Fruit fly (Drosophila melanogaster) whole organism, pupa: Measurements from ENCODE around the gene CG9636.

Source experiments
- CG10348 ChIP-seq: fragments of 200-800 bp; sonication (Bioruptor generic); IDR thresholded peaks from 2 replicates; pipeline ENCODE4 v1.3.6; 2022; ENCODE audit warnings: missing biosample characterization, missing genetic modification characterization
- CG13204 ChIP-seq: fragments of 200-800 bp; sonication (Bioruptor generic); optimal IDR thresholded peaks from 2 replicates; lab custom pipeline; 2018; ENCODE audit warnings: missing biosample characterization, mild to moderate bottlenecking, missing genetic modification characterization, moderate library complexity
- CG32121 ChIP-seq: fragments of 200-800 bp; sonication (Bioruptor generic); IDR thresholded peaks from 2 replicates; pipeline ENCODE4 v1.3.6; 2022; ENCODE audit warnings: missing biosample characterization, missing genetic modification characterization
- CG34367 ChIP-seq: fragments of 200-800 bp; sonication (Bioruptor generic); optimal IDR thresholded peaks from 2 replicates; lab custom pipeline; 2018; ENCODE audit warnings: missing biosample characterization, mild to moderate bottlenecking, missing genetic modification characterization
- CG8159 ChIP-seq: fragments of 200-800 bp; sonication (Bioruptor generic); optimal IDR thresholded peaks from 3 replicates; lab custom pipeline; 2018; ENCODE audit warnings: missing biosample characterization, mild to moderate bottlenecking, missing genetic modification characterization, moderate library complexity
- CG8301 ChIP-seq: fragments of 200-800 bp; sonication (Bioruptor generic); optimal IDR thresholded peaks from 2 replicates; lab custom pipeline; 2018; ENCODE audit warnings: missing biosample characterization, mild to moderate bottlenecking, missing genetic modification characterization
- Pif1A ChIP-seq: fragments of 200-800 bp; sonication (Bioruptor generic); optimal IDR thresholded peaks from 3 replicates; lab custom pipeline; 2016; ENCODE audit warnings: missing biosample characterization, missing genetic modification characterization
- Pif1B ChIP-seq: fragments of 200-800 bp; sonication (Bioruptor generic); optimal IDR thresholded peaks from 3 replicates; lab custom pipeline; 2016; ENCODE audit warnings: missing biosample characterization, missing genetic modification characterization
- fd96Ca ChIP-seq: fragments of 200-800 bp; sonication (Bioruptor generic); IDR thresholded peaks from 3 replicates; pipeline ENCODE4 v1.3.6; 2022; ENCODE audit warnings: missing biosample characterization, missing genetic modification characterization
- gl ChIP-seq: fragments of 200-800 bp; sonication (Bioruptor generic); optimal IDR thresholded peaks from 2 replicates; lab custom pipeline; 2018; ENCODE audit warnings: missing biosample characterization, mild to moderate bottlenecking, missing genetic modification characterization

- TF ChIP-seq CG34367 (tag; lab: Kevin White, UChicago) (no peak), CG8159 (tag; lab: Kevin White, UChicago) (no peak), gl (tag; lab: Kevin White, UChicago) (no peak), CG8301 (tag; lab: Kevin White, UChicago) (no peak), CG32121 (GFP tag; lab: Robert Waterston, UW) (no peak), fd96Ca (no peak), CG10348 (GFP tag; lab: Robert Waterston, UW) (no peak), Pif1A (GFP tag; lab: Kevin White, UChicago) (no peak), Pif1B (GFP tag; lab: Kevin White, UChicago) (no peak), CG13204 (no peak)
These were observed 40.2 kb downstream of the CG9636 start for dm6 chr3R:8203367-8203766.
